Worm (Caenorhabditis elegans) whole organism, L2 larva: ENCODE results near the gene F11A5.13.

Experiments used
- C34F6.9 ChIP-seq: fragments of 150-350 bp; optimal IDR thresholded peaks from 2 replicates; lab custom pipeline; 2014; ENCODE audit warnings: missing biosample characterization, missing genetic modification characterization
- F13H6.1 ChIP-seq: sonication (generic microtip); optimal IDR thresholded peaks from 2 replicates; lab custom pipeline; 2016; ENCODE audit warnings: missing genetic modification characterization, missing compliant biosample characterization
- R02D3.7 ChIP-seq: fragments of 150-350 bp; optimal IDR thresholded peaks from 2 replicates; lab custom pipeline; 2014; ENCODE audit warnings: missing biosample characterization, missing genetic modification characterization
- ZK546.5 ChIP-seq: sonication (generic microtip); optimal IDR thresholded peaks from 2 replicates; lab custom pipeline; 2017; ENCODE audit warnings: missing biosample characterization, missing genetic modification characterization
- alr-1 ChIP-seq: fragments of 150-350 bp; optimal IDR thresholded peaks from 2 replicates; lab custom pipeline; 2014; ENCODE audit warnings: missing biosample characterization, missing genetic modification characterization
- aly-2 ChIP-seq: fragments of 150-350 bp; optimal IDR thresholded peaks from 2 replicates; lab custom pipeline; 2014; ENCODE audit warnings: missing biosample characterization, missing genetic modification characterization
- blmp-1 ChIP-seq: sonication (generic microtip); optimal IDR thresholded peaks from 2 replicates; lab custom pipeline; 2017; ENCODE audit warnings: missing genetic modification characterization, mild to moderate bottlenecking, missing compliant biosample characterization, antibody characterized with exemption, moderate library complexity; ENCODE audit not compliant: insufficient read depth
- ceh-16 ChIP-seq: fragments of 150-350 bp; optimal IDR thresholded peaks from 2 replicates; lab custom pipeline; 2014; ENCODE audit warnings: missing biosample characterization, missing genetic modification characterization
- egl-27 ChIP-seq: sonication (generic microtip); optimal IDR thresholded peaks from 3 replicates; lab custom pipeline; 2017; ENCODE audit warnings: missing biosample characterization, missing genetic modification reagents, missing genetic modification characterization
- elt-3 ChIP-seq: sonication (generic microtip); optimal IDR thresholded peaks from 2 replicates; lab custom pipeline; 2017; ENCODE audit warnings: missing biosample characterization, missing genetic modification characterization
- fos-1 ChIP-seq: fragments of 150-350 bp; optimal IDR thresholded peaks from 2 replicates; lab custom pipeline; 2014; ENCODE audit warnings: missing biosample characterization, missing genetic modification characterization
- lin-39 ChIP-seq: fragments of 150-350 bp; optimal IDR thresholded peaks from 2 replicates; lab custom pipeline; 2014; ENCODE audit warnings: missing biosample characterization, missing genetic modification reagents, missing genetic modification characterization
- lsy-2 ChIP-seq, 2 experiments: fragments of 150-350 bp in 1 of 2; sonication (generic microtip) in 1 of 2; optimal IDR thresholded peaks; 2 replicates each; lab custom pipeline; 2014 to 2017; ENCODE audit warnings: missing biosample characterization in 2 of 2, missing genetic modification characterization in 2 of 2
- mbf-1 ChIP-seq: sonication (generic microtip); optimal IDR thresholded peaks from 2 replicates; lab custom pipeline; 2017; ENCODE audit warnings: missing biosample characterization, missing genetic modification characterization
- mdl-1 ChIP-seq, 2 experiments: fragments of 150-350 bp in 1 of 2; sonication (generic microtip) in 1 of 2; optimal IDR thresholded peaks; 2 replicates each; lab custom pipeline; 2017; ENCODE audit warnings: missing biosample characterization in 2 of 2, missing genetic modification characterization in 2 of 2
- nhr-10 ChIP-seq: sonication (generic microtip); optimal IDR thresholded peaks from 2 replicates; lab custom pipeline; 2017; ENCODE audit warnings: missing biosample characterization, missing genetic modification characterization
- nhr-11 ChIP-seq: fragments of 150-350 bp; optimal IDR thresholded peaks from 2 replicates; lab custom pipeline; 2014; ENCODE audit warnings: missing biosample characterization, missing genetic modification characterization
- nhr-12 ChIP-seq: fragments of 150-350 bp; optimal IDR thresholded peaks from 2 replicates; lab custom pipeline; 2014; ENCODE audit warnings: missing biosample characterization, missing genetic modification characterization
- nhr-129 ChIP-seq: fragments of 150-350 bp; optimal IDR thresholded peaks from 2 replicates; lab custom pipeline; 2014; ENCODE audit warnings: missing biosample characterization, missing genetic modification characterization
- nhr-23 ChIP-seq: fragments of 150-350 bp; optimal IDR thresholded peaks from 2 replicates; lab custom pipeline; 2014; ENCODE audit warnings: missing biosample characterization, missing genetic modification reagents, missing genetic modification characterization
- nhr-25 ChIP-seq: fragments of 150-350 bp; sonication (generic microtip); optimal IDR thresholded peaks from 3 replicates; lab custom pipeline; 2014; ENCODE audit warnings: missing biosample characterization, missing genetic modification characterization
- nhr-6 ChIP-seq: fragments of 150-350 bp; optimal IDR thresholded peaks from 2 replicates; lab custom pipeline; 2014; ENCODE audit warnings: missing biosample characterization, missing genetic modification characterization
- nhr-77 ChIP-seq: fragments of 150-350 bp; optimal IDR thresholded peaks from 2 replicates; lab custom pipeline; 2014; ENCODE audit warnings: missing biosample characterization, missing genetic modification characterization
- peb-1 ChIP-seq: fragments of 150-350 bp; optimal IDR thresholded peaks from 2 replicates; lab custom pipeline; 2014; ENCODE audit warnings: missing biosample characterization, missing genetic modification characterization
- sem-4 ChIP-seq: fragments of 150-350 bp; optimal IDR thresholded peaks from 2 replicates; lab custom pipeline; 2014; ENCODE audit warnings: missing biosample characterization, missing genetic modification reagents, missing genetic modification characterization
- sma-3 ChIP-seq: sonication (generic microtip); optimal IDR thresholded peaks from 2 replicates; lab custom pipeline; 2016; ENCODE audit warnings: missing genetic modification reagents, missing genetic modification characterization, missing compliant biosample characterization
- sma-9 ChIP-seq, 2 experiments: fragments of 150-350 bp in 1 of 2; sonication (generic microtip) in 1 of 2; optimal IDR thresholded peaks; 2 replicates each; lab custom pipeline; 2014 to 2016; ENCODE audit warnings: missing genetic modification characterization in 2 of 2, mild to moderate bottlenecking in 1 of 2, missing biosample characterization in 1 of 2, missing compliant biosample characterization in 1 of 2, missing genetic modification reagents in 1 of 2, moderate library complexity in 1 of 2
- snpc-4 ChIP-seq: fragments of 150-350 bp; optimal IDR thresholded peaks from 2 replicates; lab custom pipeline; 2014; ENCODE audit warnings: missing biosample characterization, missing genetic modification characterization
- unc-39 ChIP-seq: fragments of 150-350 bp; optimal IDR thresholded peaks from 2 replicates; lab custom pipeline; 2014; ENCODE audit warnings: missing biosample characterization, missing genetic modification characterization
- unc-55 ChIP-seq: fragments of 150-350 bp; sonication (generic microtip); optimal IDR thresholded peaks from 3 replicates; lab custom pipeline; 2014; ENCODE audit warnings: missing biosample characterization, missing genetic modification reagents, missing genetic modification characterization
- unc-62 ChIP-seq: fragments of 150-350 bp; optimal IDR thresholded peaks from 2 replicates; lab custom pipeline; 2014; ENCODE audit warnings: missing biosample characterization, missing genetic modification reagents, missing genetic modification characterization
- zag-1 ChIP-seq: fragments of 150-350 bp; optimal IDR thresholded peaks from 2 replicates; lab custom pipeline; 2014; ENCODE audit warnings: missing biosample characterization, missing genetic modification characterization
- ztf-1 ChIP-seq: fragments of 200-800 bp; sonication (Bioruptor generic); conservative IDR thresholded peaks from 2 replicates; pipeline ENCODE4 v1.3.6; 2022; ENCODE audit warnings: missing genetic modification characterization, missing compliant biosample characterization
- ztf-11 ChIP-seq: sonication (generic microtip); optimal IDR thresholded peaks from 2 replicates; lab custom pipeline; 2017; ENCODE audit warnings: missing biosample characterization, missing genetic modification characterization

Gene F11A5.13

DNA sequence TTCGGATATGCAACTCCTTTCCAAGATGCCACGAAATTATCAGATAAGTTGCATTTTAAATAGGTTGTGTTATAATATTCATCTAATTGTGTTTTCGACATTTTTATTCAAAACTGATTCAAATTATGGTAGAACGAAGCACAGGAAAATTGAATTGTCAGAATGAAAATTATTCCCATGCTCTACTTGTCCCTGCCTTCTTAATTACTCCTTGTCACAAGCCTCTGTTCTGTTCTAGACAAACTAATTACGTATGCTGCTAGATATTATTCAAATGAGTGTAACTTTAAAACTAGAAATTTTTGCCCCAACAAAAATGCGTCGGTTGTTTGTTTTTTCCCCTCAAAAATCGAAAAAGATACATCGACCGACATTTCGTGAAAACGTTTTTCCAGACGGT, 17.6 kb upstream of the F11A5.13 start, which contains the start of gene srh-104:
srh-104 (minus strand) TSS at position 101 of the 400 bp plus-strand sequence.
- no peak for TF ChIP-seq R02D3.7
- TF ChIP-seq snpc-4 (tag; lab: Kevin White, UChicago) = no peak
- TF ChIP-seq fos-1 (tag; lab: Kevin White, UChicago) = no peak
- TF ChIP-seq mbf-1 (tag; lab: Kevin White, UChicago) = no peak
- no peak for TF ChIP-seq lsy-2 (tag; optimal IDR thresholded peaks at IDR 0.05; lab: Kevin White, UChicago)
- TF ChIP-seq lin-39 (tag; lab: Kevin White, UChicago) = no peak
- no peak for TF ChIP-seq ZK546.5 (tag; lab: Kevin White, UChicago)
- no peak for TF ChIP-seq sem-4
- no peak for TF ChIP-seq C34F6.9 (tag; lab: Kevin White, UChicago)
- no peak for TF ChIP-seq peb-1 (tag; lab: Kevin White, UChicago)
- no peak for TF ChIP-seq nhr-77 (tag; lab: Kevin White, UChicago)
- no peak for TF ChIP-seq zag-1 (tag; lab: Kevin White, UChicago)
- no peak for TF ChIP-seq unc-39 (tag; lab: Kevin White, UChicago)
- TF ChIP-seq blmp-1 = no peak
- TF ChIP-seq egl-27 (tag; lab: Kevin White, UChicago) = no peak
- no peak for TF ChIP-seq ceh-16 (tag; lab: Kevin White, UChicago)
- TF ChIP-seq sma-3 = no peak
- TF ChIP-seq elt-3 (tag; lab: Kevin White, UChicago) = no peak
- no peak for TF ChIP-seq nhr-10 (tag; lab: Kevin White, UChicago)
- TF ChIP-seq nhr-12 (tag; lab: Kevin White, UChicago) = no peak

DNA sequence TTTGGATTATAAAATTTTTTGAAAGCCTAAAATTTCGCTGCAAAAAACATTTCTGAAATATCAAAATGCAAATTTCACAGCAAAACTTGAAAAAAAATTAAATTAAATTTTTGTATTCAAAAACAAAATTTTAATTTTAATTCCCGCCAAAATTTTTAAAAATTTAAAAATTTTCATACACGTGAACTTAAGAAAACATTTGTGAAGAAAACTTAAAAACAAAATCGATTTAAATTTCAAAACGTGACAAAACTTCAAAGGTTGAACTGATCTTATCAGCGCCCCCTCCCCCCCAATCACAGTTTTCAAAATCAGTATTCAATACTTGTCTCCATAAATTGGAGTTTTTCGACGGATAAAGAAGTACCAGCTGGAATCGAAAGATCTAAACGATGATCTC, 10.7 kb upstream of the F11A5.13 start, which contains the start of gene F21H7.5:
F21H7.5 (plus strand) TSS at position 301 of the 400 bp plus-strand sequence.
- no peak for TF ChIP-seq nhr-23 (tag; lab: Kevin White, UChicago)
- TF ChIP-seq ztf-11 (tag; lab: Kevin White, UChicago) = no peak
- TF ChIP-seq ceh-16 (tag; lab: Kevin White, UChicago) = no peak
- no peak for TF ChIP-seq ztf-1 (GFP tag; lab: Robert Waterston, UW)
- no peak for TF ChIP-seq aly-2
- no peak for TF ChIP-seq nhr-129 (tag; lab: Kevin White, UChicago)
- TF ChIP-seq lin-39 (tag; lab: Kevin White, UChicago) = no peak
- no peak for TF ChIP-seq nhr-6 (tag; lab: Kevin White, UChicago)
- TF ChIP-seq unc-62 (GFP tag; lab: Kevin White, UChicago) = no peak
- TF ChIP-seq peb-1 (tag; lab: Kevin White, UChicago) = no peak
- TF ChIP-seq alr-1 (tag; lab: Kevin White, UChicago) = no peak
- no peak for TF ChIP-seq zag-1 (tag; lab: Kevin White, UChicago)
- TF ChIP-seq nhr-12 (tag; lab: Kevin White, UChicago) = no peak

DNA sequence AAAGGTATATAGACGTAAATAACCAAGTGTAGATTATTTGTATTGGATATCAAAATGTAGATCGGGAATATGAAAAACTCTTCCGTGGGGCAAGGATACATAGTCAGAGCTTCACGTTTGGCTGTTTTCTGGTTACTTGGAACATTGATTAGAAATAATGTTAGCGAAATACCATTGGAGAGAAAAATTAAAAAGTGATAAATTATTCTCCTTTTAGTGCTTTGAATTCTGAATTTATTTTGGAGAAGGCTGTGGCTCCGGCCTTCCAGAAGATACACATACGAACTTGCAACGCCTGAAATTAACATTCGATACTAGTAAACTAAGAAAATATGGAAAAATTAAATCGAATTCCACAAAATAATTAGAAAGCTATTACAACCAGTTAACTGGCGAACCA, 9.2 kb upstream of the F11A5.13 start, which contains the start of gene srh-98:
srh-98 (minus strand) TSS at position 101 of the 400 bp plus-strand sequence.
- TF ChIP-seq nhr-23 (tag; lab: Kevin White, UChicago) = no peak
- TF ChIP-seq nhr-25 = no peak
- TF ChIP-seq egl-27 (tag; lab: Kevin White, UChicago) = no peak
- no peak for TF ChIP-seq ztf-1 (GFP tag; lab: Robert Waterston, UW)
- TF ChIP-seq F13H6.1 (tag; lab: Kevin White, UChicago) = no peak
- no peak for TF ChIP-seq ztf-11 (tag; lab: Kevin White, UChicago)
- TF ChIP-seq unc-55 (GFP tag; lab: Kevin White, UChicago) = no peak
- TF ChIP-seq fos-1 (tag; lab: Kevin White, UChicago) = no peak
- TF ChIP-seq sem-4 = no peak
- no peak for TF ChIP-seq nhr-6 (tag; lab: Kevin White, UChicago)
- TF ChIP-seq alr-1 (tag; lab: Kevin White, UChicago) = no peak

DNA sequence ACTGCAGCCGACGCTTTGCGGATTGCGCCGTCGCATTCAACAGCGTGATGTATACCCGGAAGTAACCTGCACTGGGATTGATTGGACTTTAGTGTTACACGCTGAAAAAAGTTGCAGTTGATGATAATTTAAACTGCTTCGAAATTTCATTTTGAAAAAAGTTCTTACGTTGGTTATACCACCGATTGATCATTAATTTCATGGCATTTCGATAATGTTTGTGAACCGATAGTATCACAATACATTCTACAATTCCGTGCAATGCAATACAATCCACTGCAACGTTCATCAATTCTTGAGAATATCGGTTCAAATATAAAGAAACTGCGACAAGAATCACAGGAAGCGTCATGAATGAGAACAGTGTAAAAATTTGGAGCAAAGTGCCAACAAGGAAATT, 8.7 kb upstream of the F11A5.13 start, which contains the start of gene F21H7.3:
F21H7.3 (minus strand) TSS at position 101 of the 400 bp plus-strand sequence.
- no peak for TF ChIP-seq elt-3 (tag; lab: Kevin White, UChicago)
- TF ChIP-seq nhr-25 = no peak
- no peak for TF ChIP-seq ZK546.5 (tag; lab: Kevin White, UChicago)
- TF ChIP-seq ztf-11 (tag; lab: Kevin White, UChicago) = no peak
- no peak for TF ChIP-seq sem-4
- TF ChIP-seq ceh-16 (tag; lab: Kevin White, UChicago) = no peak
- no peak for TF ChIP-seq sma-3
- no peak for TF ChIP-seq aly-2
- TF ChIP-seq ztf-1 (GFP tag; lab: Robert Waterston, UW) = no peak
- TF ChIP-seq zag-1 (tag; lab: Kevin White, UChicago) = no peak
- TF ChIP-seq nhr-11 (tag; lab: Kevin White, UChicago) = no peak
- no peak for TF ChIP-seq R02D3.7
- no peak for TF ChIP-seq sma-9 (GFP tag; optimal IDR thresholded peaks at IDR 0.05; lab: Kevin White, UChicago)
- TF ChIP-seq sma-9 (tag; optimal IDR thresholded peaks at IDR 0.05; lab: Kevin White, UChicago) = no peak
- TF ChIP-seq unc-39 (tag; lab: Kevin White, UChicago) = no peak
- no peak for TF ChIP-seq snpc-4 (tag; lab: Kevin White, UChicago)
- no peak for TF ChIP-seq mdl-1 (tag; optimal IDR thresholded peaks at IDR 0.05; lab: Kevin White, UChicago)
- TF ChIP-seq nhr-129 (tag; lab: Kevin White, UChicago) = no peak
- no peak for TF ChIP-seq nhr-12 (tag; lab: Kevin White, UChicago)
- TF ChIP-seq unc-62 (GFP tag; lab: Kevin White, UChicago) = no peak
- TF ChIP-seq nhr-23 (tag; lab: Kevin White, UChicago) = no peak
